Fruit fly (Drosophila melanogaster): ENCODE data around the gene CG44098.
A peak's percentile ranks its signal among the peaks of the same experiment; 100 is the strongest.

CG44098 gene

dm6 chr3R:4713775-4714360 lies 59.1 kb downstream of the CG44098 start, which contains the start of gene eIF3f1 (continued):
- TF ChIP-seq CG9437 (GFP tag; optimal IDR thresholded peaks at IDR 0.05), result peak; percentile 13
- peak; percentile 16 for TF ChIP-seq pho (GFP tag; optimal IDR thresholded peaks at IDR 0.05)
- peak; percentile 5 for TF ChIP-seq Dip3 (GFP tag; optimal IDR thresholded peaks at IDR 0.05)
- TF ChIP-seq ATbp (GFP tag; optimal IDR thresholded peaks at IDR 0.05), result no peak
- peak; percentile 11 for TF ChIP-seq CG16863 (GFP tag; optimal IDR thresholded peaks at IDR 0.05)
- peak; percentile 96 for TF ChIP-seq Doc3 (GFP tag; IDR thresholded peaks at IDR 0.05; ENCODE audit: partially characterized antibody)
- TF ChIP-seq HLH54F (GFP tag; optimal IDR thresholded peaks at IDR 0.05), result peak; percentile 2
- TF ChIP-seq mld (GFP tag; IDR thresholded peaks at IDR 0.05; ENCODE audit: partially characterized antibody), result peak; percentile 99
- peak; percentile 48 for TF ChIP-seq CG30020 (tag; optimal IDR thresholded peaks at IDR 0.05)
- TF ChIP-seq YL-1 (GFP tag; optimal IDR thresholded peaks at IDR 0.05), result peak; percentile 96
- TF ChIP-seq ftz-f1 (GFP tag; optimal IDR thresholded peaks at IDR 0.05), result peak; percentile 8
- TF ChIP-seq CG13296 (GFP tag; optimal IDR thresholded peaks at IDR 0.05), result peak; percentile 5
- TF ChIP-seq chif (GFP tag; optimal IDR thresholded peaks at IDR 0.05), result no peak
- TF ChIP-seq CG4282 (GFP tag; optimal IDR thresholded peaks at IDR 0.05), result peak; percentile 18
- peak; percentile 98 for TF ChIP-seq Dll (GFP tag; IDR thresholded peaks at IDR 0.05; ENCODE audit: partially characterized antibody)
- TF ChIP-seq Hr51 (GFP tag; optimal IDR thresholded peaks at IDR 0.05), result peak in 1 of 2 experiments; percentile 9
- peak; percentile 100 for TF ChIP-seq CG13287 (GFP tag; IDR thresholded peaks at IDR 0.05; ENCODE audit: partially characterized antibody)
- peak; percentile 26; the same call in 1 of the 2 replicates for TF ChIP-seq Xrp1 (GFP tag; IDR thresholded peaks at IDR 0.05)
- peak; percentile 50; the same call in 1 of the 2 replicates for TF ChIP-seq slbo (GFP tag; IDR thresholded peaks at IDR 0.05)
- TF ChIP-seq Myb (GFP tag; optimal IDR thresholded peaks at IDR 0.05), result peak; percentile 97
- peak; percentile 98 for TF ChIP-seq unc-4 (GFP tag; IDR thresholded peaks at IDR 0.05; ENCODE audit: partially characterized antibody)
- TF ChIP-seq CG6689 (GFP tag; IDR thresholded peaks at IDR 0.05), result 0 out of 2 replicates have a peak, but pooled peaks have one; percentile 17
- peak; percentile 99 for TF ChIP-seq hb (GFP tag; IDR thresholded peaks at IDR 0.05; ENCODE audit: partially characterized antibody)
- peak; percentile 2 for TF ChIP-seq CG7987 (GFP tag; optimal IDR thresholded peaks at IDR 0.05)
- TF ChIP-seq CG7928 (GFP tag; optimal IDR thresholded peaks at IDR 0.05), result peak; percentile 83
- peak in 1 of 3 experiments; percentile 45 for TF ChIP-seq Stat92E (GFP tag; optimal IDR thresholded peaks at IDR 0.05)
- TF ChIP-seq klu (GFP tag; IDR thresholded peaks at IDR 0.05), result peak; percentile 98
- peak; percentile 42 for TF ChIP-seq CG2712 (tag; optimal IDR thresholded peaks at IDR 0.05)
- peak; percentile 42 for TF ChIP-seq HLHmδ (GFP tag; optimal IDR thresholded peaks at IDR 0.05)
- no peak for TF ChIP-seq Lpt (GFP tag; optimal IDR thresholded peaks at IDR 0.05)
- peak; percentile 46; the same call in 1 of the 2 replicates for TF ChIP-seq NFAT (GFP tag; IDR thresholded peaks at IDR 0.05)
- TF ChIP-seq amos (GFP tag; IDR thresholded peaks at IDR 0.05; ENCODE audit: partially characterized antibody), result peak; percentile 99
- no peak for TF ChIP-seq Asciz (GFP tag; optimal IDR thresholded peaks at IDR 0.05)
- TF ChIP-seq sna (GFP tag; IDR thresholded peaks at IDR 0.05; ENCODE audit: partially characterized antibody), result peak; percentile 98
- peak; percentile 85 for TF ChIP-seq sob (GFP tag; IDR thresholded peaks at IDR 0.05)
- TF ChIP-seq Adf1 (GFP tag; IDR thresholded peaks at IDR 0.05), result peak; percentile 59
- TF ChIP-seq rib (GFP tag; IDR thresholded peaks at IDR 0.05), result peak; percentile 77; the same call in 1 of the 2 replicates
- TF ChIP-seq fd3F (GFP tag; optimal IDR thresholded peaks at IDR 0.05), result no peak
- peak in 1 of 2 experiments; percentile 32 for TF ChIP-seq crp (GFP tag; optimal IDR thresholded peaks at IDR 0.05)
- peak; percentile 94 for TF ChIP-seq CG2129 (GFP tag; IDR thresholded peaks at IDR 0.05; ENCODE audit: partially characterized antibody)
- peak; percentile 32 for TF ChIP-seq Lhr (GFP tag; optimal IDR thresholded peaks at IDR 0.05)
- peak; percentile 52 for TF ChIP-seq CG17829 (tag; optimal IDR thresholded peaks at IDR 0.05)
- peak; percentile 44 for TF ChIP-seq Xbp1 (GFP tag; optimal IDR thresholded peaks at IDR 0.05)
- TF ChIP-seq Sin3A (optimal IDR thresholded peaks at IDR 0.05), result peak; percentile 60
- TF ChIP-seq Hr3 (GFP tag; optimal IDR thresholded peaks at IDR 0.05), result no peak
- peak; percentile 65 for TF ChIP-seq HmgZ (tag; optimal IDR thresholded peaks at IDR 0.05)
- peak; percentile 98 for TF ChIP-seq knrl (GFP tag; IDR thresholded peaks at IDR 0.05; ENCODE audit: partially characterized antibody)
- peak; percentile 42 for TF ChIP-seq phol (tag; optimal IDR thresholded peaks at IDR 0.05)
